Worm (Caenorhabditis elegans) whole organism, L1 larva: ENCODE data around the gene top-3.
"Not testable (repeated sequence)": the region's sequence is repeated elsewhere in the genome, so short reads cannot be mapped to it uniquely, and the experiment has no call there.

Experiments used
- Y116A8C.19 ChIP-seq: sonication (generic microtip); optimal IDR thresholded peaks from 2 replicates; lab custom pipeline; 2016; ENCODE audit warnings: missing compliant biosample characterization, missing genetic modification characterization, borderline replicate concordance
- ama-1 ChIP-seq: fragments of 150-350 bp; optimal IDR thresholded peaks from 2 replicates; lab custom pipeline; 2014
- blmp-1 ChIP-seq: fragments of 150-350 bp; optimal IDR thresholded peaks from 2 replicates; lab custom pipeline; 2014; ENCODE audit warnings: missing biosample characterization, missing genetic modification characterization
- ces-1 ChIP-seq: fragments of 150-350 bp; optimal IDR thresholded peaks from 2 replicates; lab custom pipeline; 2014; ENCODE audit warnings: missing biosample characterization, missing genetic modification reagents, missing genetic modification characterization
- dpl-1 ChIP-seq, 3 experiments: fragments of 150-350 bp in 2 of 3; sonication (generic microtip) in 1 of 3; optimal IDR thresholded peaks; 2 replicates each; lab custom pipeline; 2014 to 2017; ENCODE audit warnings: missing biosample characterization in 3 of 3, missing genetic modification characterization in 3 of 3, missing genetic modification reagents in 3 of 3
- dsc-1 ChIP-seq: sonication (generic microtip); optimal IDR thresholded peaks from 2 replicates; lab custom pipeline; 2016; ENCODE audit warnings: mild to moderate bottlenecking, missing genetic modification characterization, missing compliant biosample characterization
- lin-13 ChIP-seq: fragments of 150-350 bp; optimal IDR thresholded peaks from 2 replicates; lab custom pipeline; 2014; ENCODE audit warnings: missing biosample characterization, missing genetic modification reagents, missing genetic modification characterization
- lin-14 ChIP-seq: fragments of 200-800 bp; sonication (Bioruptor generic); optimal IDR thresholded peaks from 2 replicates; lab custom pipeline; 2018; ENCODE audit warnings: mild to moderate bottlenecking, missing genetic modification characterization, moderate library complexity, missing compliant biosample characterization
- lin-15B ChIP-seq: fragments of 150-350 bp; sonication (generic microtip); optimal IDR thresholded peaks from 3 replicates; lab custom pipeline; 2014; ENCODE audit warnings: missing biosample characterization, missing genetic modification characterization
- nhr-11 ChIP-seq: fragments of 150-350 bp; optimal IDR thresholded peaks from 2 replicates; lab custom pipeline; 2014; ENCODE audit warnings: missing biosample characterization, missing genetic modification characterization
- nhr-76 ChIP-seq: sonication (generic microtip); optimal IDR thresholded peaks from 2 replicates; lab custom pipeline; 2017; ENCODE audit warnings: missing biosample characterization, missing genetic modification characterization
- unc-86 ChIP-seq: sonication (generic microtip); optimal IDR thresholded peaks from 2 replicates; lab custom pipeline; 2016; ENCODE audit warnings: missing genetic modification characterization, missing compliant biosample characterization

- TF ChIP-seq blmp-1 (tag; lab: Kevin White, UChicago); unc-86; lin-15B (tag; lab: Kevin White, UChicago); dpl-1 (GFP tag; optimal IDR thresholded peaks at IDR 0.05; lab: Kevin White, UChicago); ama-1; nhr-76 (tag; lab: Kevin White, UChicago); ces-1 (GFP tag; lab: Kevin White, UChicago); lin-14; lin-13 (GFP tag; lab: Kevin White, UChicago); nhr-11 (tag; lab: Kevin White, UChicago); dsc-1 (tag; lab: Kevin White, UChicago); Y116A8C.19 (tag; lab: Kevin White, UChicago): not testable (repeated sequence)
Observed at ce11 chrIII:12005052-12005451, 45.1 kb upstream of the top-3 start.
